Worm (Caenorhabditis elegans) whole organism, L1 larva: Measurements from ENCODE around the gene str-243.
"Not testable (repeated sequence)": the region's sequence is repeated elsewhere in the genome, so short reads cannot be mapped to it uniquely, and the experiment has no call there.

Experiments
- ama-1 ChIP-seq: fragments of 150-350 bp; optimal IDR thresholded peaks from 2 replicates; lab custom pipeline; 2014
- blmp-1 ChIP-seq: fragments of 150-350 bp; optimal IDR thresholded peaks from 2 replicates; lab custom pipeline; 2014; ENCODE audit warnings: missing biosample characterization, missing genetic modification characterization
- ces-1 ChIP-seq: fragments of 150-350 bp; optimal IDR thresholded peaks from 2 replicates; lab custom pipeline; 2014; ENCODE audit warnings: missing biosample characterization, missing genetic modification reagents, missing genetic modification characterization
- egl-27 ChIP-seq, 2 experiments: fragments of 150-350 bp in 1 of 2; sonication (generic microtip); optimal IDR thresholded peaks; 3 replicates each; lab custom pipeline; 2017 to 2018; ENCODE audit warnings: missing biosample characterization in 2 of 2, missing genetic modification characterization in 2 of 2, missing genetic modification reagents in 2 of 2
- fkh-10 ChIP-seq: sonication (generic microtip); optimal IDR thresholded peaks from 2 replicates; lab custom pipeline; 2017; ENCODE audit warnings: missing biosample characterization, missing genetic modification reagents, missing genetic modification characterization
- lsy-2 ChIP-seq, 2 experiments: fragments of 150-350 bp; optimal IDR thresholded peaks; 2 replicates each; lab custom pipeline; 2014; ENCODE audit warnings: missing biosample characterization in 2 of 2, missing genetic modification characterization in 2 of 2
- nhr-11 ChIP-seq: fragments of 150-350 bp; optimal IDR thresholded peaks from 2 replicates; lab custom pipeline; 2014; ENCODE audit warnings: missing biosample characterization, missing genetic modification characterization
- nhr-77 ChIP-seq: fragments of 150-350 bp; optimal IDR thresholded peaks from 2 replicates; lab custom pipeline; 2014; ENCODE audit warnings: missing biosample characterization, missing genetic modification characterization
- pqm-1 ChIP-seq: sonication (generic microtip); optimal IDR thresholded peaks from 3 replicates; lab custom pipeline; 2017; ENCODE audit warnings: missing biosample characterization, missing genetic modification characterization
- unc-62 ChIP-seq: fragments of 150-350 bp; optimal IDR thresholded peaks from 2 replicates; lab custom pipeline; 2014; ENCODE audit warnings: missing biosample characterization, missing genetic modification reagents, missing genetic modification characterization
- ztf-11 ChIP-seq, 2 experiments: sonication (generic microtip); optimal IDR thresholded peaks; 2 replicates each; lab custom pipeline; 2016 to 2017; ENCODE audit warnings: missing genetic modification characterization in 2 of 2, missing biosample characterization in 1 of 2, missing compliant biosample characterization in 1 of 2

ce11 chrV:1561169-1561568, 38.6 kb downstream of the str-243 start:
- TF ChIP-seq fkh-10 (GFP tag; lab: Kevin White, UChicago); ama-1; unc-62 (GFP tag; lab: Kevin White, UChicago); egl-27 (tag; optimal IDR thresholded peaks at IDR 0.05; lab: Kevin White, UChicago); nhr-77; blmp-1 (tag; lab: Kevin White, UChicago); ces-1; ztf-11 (tag; optimal IDR thresholded peaks at IDR 0.05; lab: Kevin White, UChicago); lsy-2 (tag; optimal IDR thresholded peaks at IDR 0.05; lab: Kevin White, UChicago); nhr-11 (tag; lab: Kevin White, UChicago); pqm-1 (tag; lab: Kevin White, UChicago): not testable (repeated sequence)
